Fruit fly (Drosophila melanogaster) whole organism, embryonic: Measurements from ENCODE around the gene CG14142.
A peak's percentile ranks its signal among the peaks of the same experiment; 100 is the strongest.

Experiments used
- CG10147 ChIP-seq: fragments of 200-800 bp; sonication (Bioruptor generic); optimal IDR thresholded peaks from 2 replicates; lab custom pipeline; 2019; ENCODE audit warnings: missing biosample characterization, mild to moderate bottlenecking, missing genetic modification characterization, moderate library complexity
- CG10543 ChIP-seq: fragments of 200-800 bp; sonication (Bioruptor generic); optimal IDR thresholded peaks from 3 replicates; lab custom pipeline; 2017; ENCODE audit warnings: missing biosample characterization, mild to moderate bottlenecking, missing genetic modification characterization, moderate library complexity
- CG12744 ChIP-seq: fragments of 200-800 bp; sonication (Bioruptor generic); optimal IDR thresholded peaks from 2 replicates; lab custom pipeline; 2016; ENCODE audit warnings: missing biosample characterization, missing genetic modification characterization
- CG17912 ChIP-seq: fragments of 200-800 bp; sonication (Bioruptor generic); optimal IDR thresholded peaks from 2 replicates; lab custom pipeline; 2018; ENCODE audit warnings: missing biosample characterization, mild to moderate bottlenecking, missing genetic modification characterization
- CG18619 ChIP-seq: fragments of 200-800 bp; sonication (Bioruptor generic); optimal IDR thresholded peaks from 3 replicates; lab custom pipeline; 2017; ENCODE audit warnings: missing biosample characterization, mild to moderate bottlenecking, missing genetic modification characterization
- CG2875 ChIP-seq: fragments of 200-800 bp; sonication (Bioruptor generic); optimal IDR thresholded peaks from 2 replicates; lab custom pipeline; 2017; ENCODE audit warnings: missing biosample characterization, mild to moderate bottlenecking, missing genetic modification characterization, missing genetic modification reagents
- CG30403 ChIP-seq: fragments of 200-800 bp; sonication (Bioruptor generic); optimal IDR thresholded peaks from 3 replicates; lab custom pipeline; 2016; ENCODE audit warnings: missing biosample characterization, missing genetic modification characterization
- CG3065 ChIP-seq: fragments of 200-800 bp; sonication (Bioruptor generic); optimal IDR thresholded peaks from 2 replicates; lab custom pipeline; 2016; ENCODE audit warnings: missing biosample characterization, missing genetic modification characterization
- CG31365 ChIP-seq: fragments of 200-800 bp; sonication (Bioruptor generic); optimal IDR thresholded peaks from 2 replicates; lab custom pipeline; 2018; ENCODE audit warnings: missing biosample characterization, mild to moderate bottlenecking, missing genetic modification characterization
- CG3407 ChIP-seq: fragments of 200-800 bp; sonication (Bioruptor generic); optimal IDR thresholded peaks from 2 replicates; lab custom pipeline; 2018; ENCODE audit warnings: missing biosample characterization, mild to moderate bottlenecking, missing genetic modification characterization
- CG3995 ChIP-seq: fragments of 200-800 bp; sonication (Bioruptor generic); optimal IDR thresholded peaks from 3 replicates; lab custom pipeline; 2016; ENCODE audit warnings: missing biosample characterization, missing genetic modification characterization
- CG4282 ChIP-seq: fragments of 200-800 bp; sonication (Bioruptor generic); optimal IDR thresholded peaks from 2 replicates; lab custom pipeline; 2016; ENCODE audit warnings: missing biosample characterization, missing genetic modification characterization
- CG4424 ChIP-seq: fragments of 200-800 bp; sonication (Bioruptor generic); optimal IDR thresholded peaks from 3 replicates; lab custom pipeline; 2016; ENCODE audit warnings: missing biosample characterization, missing genetic modification characterization
- CG5245 ChIP-seq: fragments of 200-800 bp; sonication (Bioruptor generic); optimal IDR thresholded peaks from 3 replicates; lab custom pipeline; 2016; ENCODE audit warnings: missing biosample characterization, missing genetic modification characterization
- CG7839 ChIP-seq: fragments of 200-800 bp; sonication (Bioruptor generic); optimal IDR thresholded peaks from 3 replicates; lab custom pipeline; 2018; ENCODE audit warnings: missing biosample characterization, mild to moderate bottlenecking, missing genetic modification characterization, moderate library complexity
- CG8388 ChIP-seq: fragments of 200-800 bp; sonication (Bioruptor generic); optimal IDR thresholded peaks from 2 replicates; lab custom pipeline; 2019; ENCODE audit warnings: missing biosample characterization, mild to moderate bottlenecking, missing genetic modification characterization, moderate library complexity
- CHES-1-like ChIP-seq: fragments of 200-800 bp; sonication (Bioruptor generic); optimal IDR thresholded peaks from 2 replicates; lab custom pipeline; 2016; ENCODE audit warnings: missing biosample characterization, missing genetic modification characterization
- Chrac-16 ChIP-seq: fragments of 200-800 bp; sonication (Bioruptor generic); optimal IDR thresholded peaks from 3 replicates; lab custom pipeline; 2016; ENCODE audit warnings: missing biosample characterization, missing genetic modification characterization
- D ChIP-seq, 2 experiments: fragments of 200-800 bp in 1 of 2; fragments of >200 bp in 1 of 2; sonication (Bioruptor generic) in 1 of 2; optimal IDR thresholded peaks; 2 replicates in 1 of 2; 3 replicates in 1 of 2; lab custom pipeline; 2017; ENCODE audit warnings: mild to moderate bottlenecking in 1 of 2, missing biosample characterization in 1 of 2, missing genetic modification characterization in 1 of 2, missing genetic modification reagents in 1 of 2
- Dbx ChIP-seq: fragments of 200-800 bp; sonication (Bioruptor generic); IDR thresholded peaks from 3 replicates; pipeline ENCODE4 v1.3.6; 2022; ENCODE audit warnings: missing biosample characterization, missing genetic modification characterization
- Deaf1 ChIP-seq: fragments of 200-800 bp; optimal IDR thresholded peaks from 3 replicates; lab custom pipeline; 2019; ENCODE audit warnings: missing biosample characterization, mild to moderate bottlenecking, missing genetic modification characterization, moderate library complexity
- Ets65A ChIP-seq: fragments of 200-800 bp; sonication (Bioruptor generic); peaks from one replicate; lab custom pipeline; 2016; ENCODE audit warnings: missing biosample characterization, missing genetic modification characterization
- HLH3B ChIP-seq: fragments of 200-800 bp; sonication (Bioruptor generic); IDR thresholded peaks from 2 replicates; pipeline ENCODE4 v1.3.6; 2022; ENCODE audit warnings: missing biosample characterization, missing genetic modification characterization
- HmgD ChIP-seq: fragments of 200-800 bp; sonication (Bioruptor generic); optimal IDR thresholded peaks from 3 replicates; lab custom pipeline; 2016; ENCODE audit warnings: missing biosample characterization, missing genetic modification characterization
- Optix ChIP-seq: fragments of 200-800 bp; sonication (Bioruptor generic); IDR thresholded peaks from 3 replicates; pipeline ENCODE4 v1.3.6; 2022; ENCODE audit warnings: missing biosample characterization, missing genetic modification characterization
- Sox100B ChIP-seq: fragments of 200-800 bp; sonication (Bioruptor generic); optimal IDR thresholded peaks from 3 replicates; lab custom pipeline; 2018; ENCODE audit warnings: missing biosample characterization, mild to moderate bottlenecking, missing genetic modification characterization
- Sox102F ChIP-seq: fragments of 200-800 bp; sonication (Bioruptor generic); optimal IDR thresholded peaks from 2 replicates; lab custom pipeline; 2018; ENCODE audit warnings: missing biosample characterization, mild to moderate bottlenecking, missing genetic modification characterization, moderate library complexity
- Sry-β ChIP-seq: fragments of 200-800 bp; sonication (Bioruptor generic); optimal IDR thresholded peaks from 2 replicates; lab custom pipeline; 2018; ENCODE audit warnings: missing biosample characterization, mild to moderate bottlenecking, missing genetic modification characterization, moderate library complexity
- Usf ChIP-seq: fragments of 200-800 bp; sonication (Bioruptor generic); optimal IDR thresholded peaks from 2 replicates; lab custom pipeline; 2017; ENCODE audit warnings: missing genotype, missing biosample characterization, missing genetic modification characterization
- Xbp1 ChIP-seq: fragments of 200-800 bp; sonication (Bioruptor generic); optimal IDR thresholded peaks from 3 replicates; lab custom pipeline; 2016; ENCODE audit warnings: missing biosample characterization, mild to moderate bottlenecking, missing genetic modification characterization
- ac ChIP-seq: fragments of 200-800 bp; sonication (Bioruptor generic); optimal IDR thresholded peaks from 3 replicates; lab custom pipeline; 2017; ENCODE audit warnings: missing biosample characterization, mild to moderate bottlenecking, missing genetic modification characterization
- br ChIP-seq: fragments of >200 bp; optimal IDR thresholded peaks from 2 replicates; lab custom pipeline; 2017
- bsh ChIP-seq, 2 experiments: fragments of 200-800 bp; sonication (Bioruptor generic); optimal IDR thresholded peaks; 2 replicates each; lab custom pipeline; 2017 to 2018; ENCODE audit warnings: mild to moderate bottlenecking in 2 of 2, missing biosample characterization in 2 of 2, missing genetic modification characterization in 2 of 2, moderate library complexity in 1 of 2
- ci ChIP-seq: fragments of 200-800 bp; sonication (Bioruptor generic); IDR thresholded peaks from 3 replicates; pipeline ENCODE4 v1.3.6; 2022; ENCODE audit warnings: missing biosample characterization, missing genetic modification characterization
- crc ChIP-seq: fragments of 200-800 bp; sonication (Bioruptor generic); optimal IDR thresholded peaks from 2 replicates; lab custom pipeline; 2016; ENCODE audit warnings: missing biosample characterization, missing genetic modification characterization
- dan ChIP-seq: fragments of 200-800 bp; sonication (Bioruptor generic); IDR thresholded peaks from 2 replicates; pipeline ENCODE4 v1.3.6; 2022; ENCODE audit warnings: missing biosample characterization, missing genetic modification characterization
- esg ChIP-seq: fragments of 200-800 bp; sonication (Bioruptor generic); conservative IDR thresholded peaks from 2 replicates; pipeline ENCODE4 v1.3.6; 2022; ENCODE audit warnings: missing biosample characterization, missing genetic modification characterization
- fru ChIP-seq: fragments of >200 bp; optimal IDR thresholded peaks from 2 replicates; lab custom pipeline; 2017
- ham ChIP-seq: fragments of 200-800 bp; sonication (Bioruptor generic); IDR thresholded peaks from 2 replicates; pipeline ENCODE4 v1.3.6; 2022; ENCODE audit warnings: missing biosample characterization, missing genetic modification characterization
- kni ChIP-seq: fragments of 200-800 bp; sonication (Bioruptor generic); optimal IDR thresholded peaks from 3 replicates; lab custom pipeline; 2017; ENCODE audit warnings: mild to moderate bottlenecking, missing biosample characterization, missing genetic modification reagents, missing genetic modification characterization
- nerfin-1 ChIP-seq: fragments of 200-800 bp; sonication (Bioruptor generic); optimal IDR thresholded peaks from 3 replicates; lab custom pipeline; 2019; ENCODE audit warnings: missing biosample characterization, mild to moderate bottlenecking, missing genetic modification characterization, moderate library complexity
- peb ChIP-seq: fragments of 200-800 bp; sonication (Bioruptor generic); IDR thresholded peaks from 2 replicates; pipeline ENCODE4 v1.3.6; 2022; ENCODE audit warnings: missing biosample characterization, missing genetic modification characterization
- pfk ChIP-seq: fragments of 200-800 bp; sonication (Bioruptor generic); optimal IDR thresholded peaks from 2 replicates; lab custom pipeline; 2018; ENCODE audit warnings: missing biosample characterization, mild to moderate bottlenecking, missing genetic modification characterization, moderate library complexity
- pros ChIP-seq: fragments of 200-800 bp; sonication (Bioruptor generic); optimal IDR thresholded peaks from 3 replicates; lab custom pipeline; 2019; ENCODE audit warnings: missing biosample characterization, mild to moderate bottlenecking, missing genetic modification characterization, moderate library complexity
- psq ChIP-seq: fragments of 200-800 bp; sonication (Bioruptor generic); optimal IDR thresholded peaks from 2 replicates; lab custom pipeline; 2017; ENCODE audit warnings: missing biosample characterization, missing genetic modification characterization
- repo ChIP-seq: fragments of 200-800 bp; sonication (Bioruptor generic); optimal IDR thresholded peaks from 2 replicates; lab custom pipeline; 2016; ENCODE audit warnings: missing biosample characterization, missing genetic modification characterization
- row ChIP-seq: fragments of 200-800 bp; sonication (Bioruptor generic); IDR thresholded peaks from 3 replicates; pipeline ENCODE4 v1.3.6; 2022; ENCODE audit warnings: missing biosample characterization, missing genetic modification characterization
- sd ChIP-seq: fragments of 200-800 bp; sonication (Bioruptor generic); optimal IDR thresholded peaks from 3 replicates; lab custom pipeline; 2018; ENCODE audit warnings: missing biosample characterization, mild to moderate bottlenecking, missing genetic modification characterization, moderate library complexity
- sens ChIP-seq: fragments of 200-800 bp; sonication (Bioruptor generic); peaks from one replicate; lab custom pipeline; 2016; ENCODE audit warnings: missing biosample characterization, missing genetic modification characterization
- sna ChIP-seq: fragments of 200-800 bp; sonication (Bioruptor generic); IDR thresholded peaks from 2 replicates; pipeline ENCODE4 v1.3.6; 2022; ENCODE audit warnings: missing biosample characterization, missing genetic modification characterization; ENCODE audit not compliant: partially characterized antibody
- so ChIP-seq: fragments of 200-800 bp; sonication (Bioruptor generic); IDR thresholded peaks from 3 replicates; pipeline ENCODE4 v1.3.6; 2022; ENCODE audit warnings: missing biosample characterization, missing genetic modification characterization
- tna ChIP-seq: fragments of 200-800 bp; sonication (Bioruptor generic); IDR thresholded peaks from 2 replicates; pipeline ENCODE4 v1.3.6; 2022; ENCODE audit warnings: missing biosample characterization, missing genetic modification characterization; ENCODE audit not compliant: partially characterized antibody

CG14142 gene

DNA sequence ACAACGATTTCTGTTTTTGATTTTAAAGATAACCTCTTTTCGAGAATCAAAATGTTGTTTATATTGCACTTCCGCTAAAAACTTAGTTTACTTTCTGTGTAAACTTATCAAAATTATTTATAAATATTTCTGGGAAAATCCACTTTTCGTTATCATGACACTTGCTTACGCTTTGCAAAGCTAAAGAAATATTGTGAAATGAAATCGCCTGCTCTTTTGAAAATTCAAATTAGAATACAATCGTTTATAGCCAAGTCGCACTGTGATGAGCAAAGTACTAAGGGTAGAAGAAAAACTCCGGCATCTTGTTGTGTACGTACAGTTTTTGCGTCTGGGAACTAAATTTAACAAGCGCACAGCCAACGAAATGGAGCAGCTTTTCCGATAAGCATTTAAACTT lies 48.9 kb upstream of the CG14142 start (continued):
- no peak for TF ChIP-seq D (optimal IDR thresholded peaks at IDR 0.05; lab: Kevin White, UChicago)
- no peak for TF ChIP-seq D (GFP tag; optimal IDR thresholded peaks at IDR 0.05; lab: Kevin White, UChicago)
- no peak for TF ChIP-seq kni (GFP tag; lab: Kevin White, UChicago)
- TF ChIP-seq CG12744 (GFP tag; lab: Kevin White, UChicago): no peak
- TF ChIP-seq peb: no peak
- peak; percentile 24 for TF ChIP-seq Ets65A (GFP tag; lab: Kevin White, UChicago)
- TF ChIP-seq HmgD: no peak
- TF ChIP-seq Sox100B (GFP tag; lab: Kevin White, UChicago): peak; percentile 10
- TF ChIP-seq CG3995 (GFP tag; lab: Kevin White, UChicago): no peak
- TF ChIP-seq Chrac-16 (GFP tag; lab: Kevin White, UChicago): no peak
- TF ChIP-seq ci: no peak
- TF ChIP-seq Xbp1 (GFP tag; lab: Kevin White, UChicago): peak; percentile 1
- TF ChIP-seq CG17912 (GFP tag; lab: Kevin White, UChicago): no peak
- TF ChIP-seq row: peak; percentile 19; the same call in 1 of the 3 replicates
- no peak for TF ChIP-seq Deaf1
- TF ChIP-seq tna (GFP tag; lab: Robert Waterston, UW): no peak
- TF ChIP-seq CG30403: no peak
- TF ChIP-seq pfk: no peak
- no peak for TF ChIP-seq CG8388
- TF ChIP-seq CG2875: no peak
- no peak for TF ChIP-seq esg (GFP tag; lab: Robert Waterston, UW)
- TF ChIP-seq br (lab: Kevin White, UChicago): no peak
- TF ChIP-seq bsh (GFP tag; optimal IDR thresholded peaks at IDR 0.05; lab: Kevin White, UChicago): peak in 1 of 2 experiments; percentile 10
- no peak for TF ChIP-seq CG10147 (GFP tag; lab: Kevin White, UChicago)
- TF ChIP-seq CG10543 (GFP tag; lab: Kevin White, UChicago): no peak
- TF ChIP-seq CHES-1-like (GFP tag; lab: Kevin White, UChicago): no peak
- no peak for TF ChIP-seq so
- no peak for TF ChIP-seq Sry-β (GFP tag; lab: Kevin White, UChicago)
- no peak for TF ChIP-seq Dbx (GFP tag; lab: Robert Waterston, UW)
- peak; percentile 83 for TF ChIP-seq sens (GFP tag; lab: Kevin White, UChicago)
- TF ChIP-seq ac: no peak
- TF ChIP-seq Sox102F (GFP tag; lab: Kevin White, UChicago): peak; percentile 6
- no peak for TF ChIP-seq CG3065 (GFP tag; lab: Kevin White, UChicago)
- TF ChIP-seq CG31365 (tag; lab: Kevin White, UChicago): no peak
- no peak for TF ChIP-seq fru (lab: Kevin White, UChicago)
- TF ChIP-seq psq (GFP tag; lab: Kevin White, UChicago): no peak
- TF ChIP-seq CG18619 (GFP tag; lab: Kevin White, UChicago): no peak
- no peak for TF ChIP-seq crc (GFP tag; lab: Kevin White, UChicago)
- no peak for TF ChIP-seq sna (GFP tag; lab: Robert Waterston, UW)
- no peak for TF ChIP-seq nerfin-1
- no peak for TF ChIP-seq CG5245 (GFP tag; lab: Kevin White, UChicago)
- TF ChIP-seq CG4424 (GFP tag; lab: Kevin White, UChicago): peak; percentile 20
- TF ChIP-seq CG4282: no peak
- no peak for TF ChIP-seq dan (GFP tag; lab: Robert Waterston, UW)
- TF ChIP-seq sd (tag; lab: Kevin White, UChicago): no peak
- no peak for TF ChIP-seq CG3407 (GFP tag; lab: Kevin White, UChicago)
- no peak for TF ChIP-seq Usf (GFP tag; lab: Kevin White, UChicago)
- TF ChIP-seq pros (GFP tag; lab: Kevin White, UChicago): no peak
- no peak for TF ChIP-seq repo
- TF ChIP-seq ham: no peak
- 0 out of 2 replicates have a peak, but pooled peaks have one; percentile 21 for TF ChIP-seq HLH3B
- no peak for TF ChIP-seq Optix (GFP tag; lab: Robert Waterston, UW)
- peak; percentile 17 for TF ChIP-seq CG7839
